Worm (Caenorhabditis elegans) whole organism, young adult: ENCODE data around the gene egl-10.

Source experiments
- D2030.7 ChIP-seq: fragments of 200-800 bp; sonication (Bioruptor generic); IDR thresholded peaks from 2 replicates; pipeline ENCODE4 v1.3.6; 2022; ENCODE audit warnings: missing genetic modification reagents, missing genetic modification characterization, missing compliant biosample characterization
- F10E7.11 ChIP-seq: sonication (generic microtip); optimal IDR thresholded peaks from 2 replicates; lab custom pipeline; 2017; ENCODE audit warnings: mild to moderate bottlenecking, missing genetic modification characterization, moderate library complexity, missing compliant biosample characterization
- F22D6.2 ChIP-seq: sonication (generic microtip); optimal IDR thresholded peaks from 2 replicates; lab custom pipeline; 2016; ENCODE audit warnings: mild to moderate bottlenecking, missing genetic modification characterization, missing compliant biosample characterization
- F57A8.1 ChIP-seq: fragments of 200-800 bp; sonication (Bioruptor generic); optimal IDR thresholded peaks from 2 replicates; lab custom pipeline; 2018; ENCODE audit warnings: mild to moderate bottlenecking, missing genetic modification characterization, moderate library complexity, missing compliant biosample characterization
- K12H6.12 ChIP-seq: fragments of 200-800 bp; sonication (Bioruptor generic); optimal IDR thresholded peaks from 2 replicates; lab custom pipeline; 2018; ENCODE audit warnings: mild to moderate bottlenecking, missing genetic modification characterization, missing compliant biosample characterization
- T07F8.4 ChIP-seq: sonication (generic microtip); optimal IDR thresholded peaks from 2 replicates; lab custom pipeline; 2016; ENCODE audit warnings: mild to moderate bottlenecking, missing genetic modification characterization, moderate library complexity, missing compliant biosample characterization
- Y53F4B.3 ChIP-seq: fragments of 200-800 bp; sonication (Bioruptor generic); IDR thresholded peaks from 2 replicates; pipeline ENCODE4 v1.3.6; 2022; ENCODE audit warnings: missing genetic modification reagents, missing genetic modification characterization, missing compliant biosample characterization
- Y53G8AR.9 ChIP-seq: fragments of 200-800 bp; sonication (Bioruptor generic); conservative IDR thresholded peaks from 2 replicates; pipeline ENCODE4 v1.3.6; 2022; ENCODE audit warnings: missing genetic modification reagents, missing genetic modification characterization, missing compliant biosample characterization
- Y79H2A.3 ChIP-seq: fragments of 200-800 bp; sonication (Bioruptor generic); conservative IDR thresholded peaks from 2 replicates; pipeline ENCODE4 v1.3.6; 2022; ENCODE audit warnings: missing genetic modification reagents, missing genetic modification characterization, missing compliant biosample characterization
- ama-1 ChIP-seq, 3 experiments: fragments of 150-350 bp in 1 of 3; sonication (generic microtip) in 2 of 3; optimal IDR thresholded peaks; 2 replicates each; lab custom pipeline; 2014 to 2018; ENCODE audit warnings: missing biosample characterization in 2 of 3, missing genetic modification characterization in 2 of 3, missing genetic modification reagents in 2 of 3
- aptf-3 ChIP-seq: fragments of 200-800 bp; sonication (Bioruptor generic); IDR thresholded peaks from 2 replicates; pipeline ENCODE4 v1.3.6; 2022; ENCODE audit warnings: missing genetic modification characterization, missing compliant biosample characterization
- attf-3 ChIP-seq: fragments of 200-800 bp; sonication (Bioruptor generic); conservative IDR thresholded peaks from 2 replicates; pipeline ENCODE4 v1.3.6; 2022; ENCODE audit warnings: missing genetic modification reagents, missing genetic modification characterization, missing compliant biosample characterization
- ceh-58 ChIP-seq: fragments of 200-800 bp; sonication (Bioruptor generic); IDR thresholded peaks from 2 replicates; pipeline ENCODE4 v1.3.6; 2022; ENCODE audit warnings: missing genetic modification characterization, missing compliant biosample characterization
- chd-7 ChIP-seq: sonication (generic microtip); optimal IDR thresholded peaks from 2 replicates; lab custom pipeline; 2016; ENCODE audit warnings: mild to moderate bottlenecking, missing genetic modification characterization, moderate library complexity, missing compliant biosample characterization
- dpff-1 ChIP-seq: sonication (generic microtip); optimal IDR thresholded peaks from 2 replicates; lab custom pipeline; 2017; ENCODE audit warnings: mild to moderate bottlenecking, missing genetic modification characterization, missing compliant biosample characterization
- egl-18 ChIP-seq: fragments of 200-800 bp; sonication (Bioruptor generic); IDR thresholded peaks from 2 replicates; pipeline ENCODE4 v1.3.6; 2022; ENCODE audit warnings: missing genetic modification reagents, missing genetic modification characterization, missing compliant biosample characterization
- egl-44 ChIP-seq: fragments of 200-800 bp; sonication (Bioruptor generic); IDR thresholded peaks from 2 replicates; pipeline ENCODE4 v1.3.6; 2022; ENCODE audit warnings: missing genetic modification reagents, missing genetic modification characterization, missing compliant biosample characterization
- ets-4 ChIP-seq: fragments of 200-800 bp; sonication (Bioruptor generic); optimal IDR thresholded peaks from 2 replicates; lab custom pipeline; 2018; ENCODE audit warnings: mild to moderate bottlenecking, missing genetic modification characterization, missing compliant biosample characterization
- fkh-3 ChIP-seq: sonication (generic microtip); optimal IDR thresholded peaks from 2 replicates; lab custom pipeline; 2016; ENCODE audit warnings: mild to moderate bottlenecking, missing genetic modification characterization, missing compliant biosample characterization
- gei-17 ChIP-seq: fragments of 200-800 bp; sonication (Bioruptor generic); optimal IDR thresholded peaks from 2 replicates; lab custom pipeline; 2018; ENCODE audit warnings: mild to moderate bottlenecking, missing genetic modification characterization, missing compliant biosample characterization
- hmg-1.2 ChIP-seq: fragments of 200-800 bp; sonication (Bioruptor generic); IDR thresholded peaks from 2 replicates; pipeline ENCODE4 v1.3.6; 2022; ENCODE audit warnings: missing genetic modification reagents, missing genetic modification characterization, missing compliant biosample characterization
- hmg-20 ChIP-seq: fragments of 200-800 bp; sonication (Bioruptor generic); IDR thresholded peaks from 2 replicates; pipeline ENCODE4 v1.3.6; 2022; ENCODE audit warnings: missing genetic modification reagents, missing genetic modification characterization, missing compliant biosample characterization
- hrde-1 ChIP-seq: sonication (generic microtip); optimal IDR thresholded peaks from 2 replicates; lab custom pipeline; 2016; ENCODE audit warnings: missing genetic modification characterization, mild to moderate bottlenecking, missing compliant biosample characterization, moderate library complexity, missing genotype, missing genetic modification reagents, borderline replicate concordance
- hsf-1 ChIP-seq: fragments of 200-800 bp; sonication (Bioruptor generic); IDR thresholded peaks from 2 replicates; pipeline ENCODE4 v1.3.6; 2022; ENCODE audit warnings: missing genetic modification reagents, missing genetic modification characterization, missing compliant biosample characterization
- lag-1 ChIP-seq: fragments of 200-800 bp; sonication (Bioruptor generic); IDR thresholded peaks from 2 replicates; pipeline ENCODE4 v1.3.6; 2022; ENCODE audit warnings: missing genetic modification reagents, missing genetic modification characterization, missing compliant biosample characterization
- let-526 ChIP-seq: fragments of 200-800 bp; sonication (Bioruptor generic); IDR thresholded peaks from 2 replicates; pipeline ENCODE4 v1.3.6; 2022; ENCODE audit warnings: missing genetic modification reagents, missing genetic modification characterization, missing compliant biosample characterization
- lir-1 ChIP-seq: fragments of 200-800 bp; sonication (Bioruptor generic); conservative IDR thresholded peaks from 2 replicates; pipeline ENCODE4 v1.3.6; 2022; ENCODE audit warnings: missing genetic modification reagents, missing genetic modification characterization, missing compliant biosample characterization
- madf-10 ChIP-seq: sonication (generic microtip); optimal IDR thresholded peaks from 2 replicates; lab custom pipeline; 2016; ENCODE audit warnings: mild to moderate bottlenecking, missing genetic modification characterization, missing compliant biosample characterization
- madf-6 ChIP-seq: fragments of 200-800 bp; sonication (Bioruptor generic); IDR thresholded peaks from 2 replicates; pipeline ENCODE4 v1.3.6; 2022; ENCODE audit warnings: missing genetic modification reagents, missing genetic modification characterization, missing compliant biosample characterization
- madf-8 ChIP-seq: fragments of 200-800 bp; sonication (Bioruptor generic); conservative IDR thresholded peaks from 2 replicates; pipeline ENCODE4 v1.3.6; 2022; ENCODE audit warnings: missing genetic modification reagents, missing genetic modification characterization, missing compliant biosample characterization
- mel-28 ChIP-seq: sonication (generic microtip); optimal IDR thresholded peaks from 2 replicates; lab custom pipeline; 2016; ENCODE audit warnings: borderline replicate concordance, mild to moderate bottlenecking, missing genetic modification characterization, missing compliant biosample characterization
- nfya-2 ChIP-seq: fragments of 200-800 bp; sonication (Bioruptor generic); IDR thresholded peaks from 2 replicates; pipeline ENCODE4 v1.3.6; 2022; ENCODE audit warnings: missing genetic modification reagents, missing genetic modification characterization, missing compliant biosample characterization
- nfyb-1 ChIP-seq: fragments of 200-800 bp; sonication (Bioruptor generic); IDR thresholded peaks from 2 replicates; pipeline ENCODE4 v1.3.6; 2022; ENCODE audit warnings: missing genetic modification reagents, missing genetic modification characterization, missing compliant biosample characterization
- nhr-27 ChIP-seq: fragments of 200-800 bp; sonication (Bioruptor generic); optimal IDR thresholded peaks from 2 replicates; lab custom pipeline; 2018; ENCODE audit warnings: mild to moderate bottlenecking, missing genetic modification characterization, moderate library complexity, missing compliant biosample characterization
- nhr-80 ChIP-seq: sonication (generic microtip); optimal IDR thresholded peaks from 2 replicates; lab custom pipeline; 2016; ENCODE audit warnings: missing genetic modification characterization, missing compliant biosample characterization
- nhr-90 ChIP-seq: sonication (generic microtip); optimal IDR thresholded peaks from 2 replicates; lab custom pipeline; 2016; ENCODE audit warnings: missing genotype, mild to moderate bottlenecking, missing genetic modification characterization, missing compliant biosample characterization
- pha-4 ChIP-seq: fragments of 150-350 bp; sonication (generic microtip); optimal IDR thresholded peaks from 2 replicates; lab custom pipeline; 2014; ENCODE audit warnings: missing biosample characterization, missing genetic modification reagents, missing genetic modification characterization
- rcor-1 ChIP-seq: fragments of 200-800 bp; sonication (Bioruptor generic); IDR thresholded peaks from 2 replicates; pipeline ENCODE4 v1.3.6; 2022; ENCODE audit warnings: missing genetic modification reagents, missing genetic modification characterization, missing compliant biosample characterization
- rec-8 ChIP-seq, 2 experiments: sonication (generic microtip); optimal IDR thresholded peaks; 2 replicates each; lab custom pipeline; 2016; ENCODE audit warnings: mild to moderate bottlenecking in 2 of 2, missing genetic modification characterization in 2 of 2, missing genetic modification reagents in 2 of 2, missing genotype in 2 of 2, missing biosample characterization in 1 of 2, missing compliant biosample characterization in 1 of 2, moderate library complexity in 1 of 2
- snpc-1.1 ChIP-seq: sonication (generic microtip); optimal IDR thresholded peaks from 2 replicates; lab custom pipeline; 2017; ENCODE audit warnings: missing genetic modification characterization, mild to moderate bottlenecking, missing compliant biosample characterization, antibody characterized with exemption, moderate library complexity, missing genotype, missing genetic modification reagents; ENCODE audit not compliant: insufficient read depth
- snpc-4 ChIP-seq, 5 experiments: fragments of 150-350 bp in 1 of 5; sonication (generic microtip) in 4 of 5; optimal IDR thresholded peaks; 2 replicates each; lab custom pipeline; 2014 to 2018; ENCODE audit warnings: missing genetic modification characterization in 5 of 5, missing biosample characterization in 3 of 5, antibody characterized with exemption in 2 of 5, mild to moderate bottlenecking in 2 of 5, missing compliant biosample characterization in 2 of 5, missing genotype in 2 of 5, moderate library complexity in 2 of 5, missing genetic modification reagents in 1 of 5
- sptf-2 ChIP-seq: fragments of 200-800 bp; sonication (Bioruptor generic); optimal IDR thresholded peaks from 2 replicates; lab custom pipeline; 2018; ENCODE audit warnings: mild to moderate bottlenecking, missing genetic modification characterization, missing compliant biosample characterization
- tbp1 ChIP-seq: fragments of 200-800 bp; sonication (Bioruptor generic); optimal IDR thresholded peaks from 2 replicates; lab custom pipeline; 2018; ENCODE audit warnings: mild to moderate bottlenecking, missing genetic modification characterization, missing compliant biosample characterization
- tlf-1 ChIP-seq: fragments of 200-800 bp; sonication (Bioruptor generic); optimal IDR thresholded peaks from 2 replicates; lab custom pipeline; 2018; ENCODE audit warnings: mild to moderate bottlenecking, missing genetic modification characterization, missing compliant biosample characterization
- unc-130 ChIP-seq: sonication (generic microtip); optimal IDR thresholded peaks from 2 replicates; lab custom pipeline; 2016; ENCODE audit warnings: missing genetic modification reagents, missing genetic modification characterization, missing compliant biosample characterization
- ztf-18 ChIP-seq: sonication (generic microtip); optimal IDR thresholded peaks from 2 replicates; lab custom pipeline; 2016; ENCODE audit warnings: missing genotype, mild to moderate bottlenecking, missing genetic modification characterization, missing compliant biosample characterization
- ztf-3 ChIP-seq: fragments of 200-800 bp; sonication (Bioruptor generic); optimal IDR thresholded peaks from 2 replicates; lab custom pipeline; 2018; ENCODE audit warnings: mild to moderate bottlenecking, missing genetic modification characterization, missing compliant biosample characterization

egl-10 gene

DNA sequence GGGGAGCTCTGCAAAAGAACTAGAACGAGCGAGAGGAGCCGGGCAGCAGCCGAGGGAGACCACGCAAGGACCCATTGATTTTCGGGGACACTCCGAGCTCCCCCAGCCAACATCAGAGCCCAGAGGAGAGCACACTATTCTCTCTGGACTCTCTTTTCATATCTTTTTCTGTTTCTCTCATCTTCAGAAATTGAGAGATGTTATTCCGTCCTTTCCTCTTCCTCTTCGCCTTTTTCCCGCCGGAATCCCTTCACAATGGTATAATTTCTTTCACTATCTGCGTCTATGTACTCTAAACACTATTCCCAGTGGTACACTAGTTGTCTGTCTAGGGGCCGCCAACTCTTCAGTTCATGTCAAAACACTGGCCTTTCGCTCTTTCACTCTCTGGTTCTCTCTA, 2.6 kb upstream of the egl-10 start (continued):
- no peak for TF ChIP-seq lir-1
- no peak for TF ChIP-seq nhr-27 (tag; lab: Kevin White, UChicago)
- no peak for TF ChIP-seq hrde-1 (tag; lab: Kevin White, UChicago)
- no peak for TF ChIP-seq ets-4 (GFP tag; lab: Kevin White, UChicago)
- TF ChIP-seq T07F8.4, result no peak
- TF ChIP-seq ceh-58 (GFP tag; lab: Robert Waterston, UW), result no peak
- peak; percentile 43 for TF ChIP-seq attf-3 (GFP tag; lab: Robert Waterston, UW)
- no peak for TF ChIP-seq hmg-20 (GFP tag; lab: Robert Waterston, UW)
- TF ChIP-seq egl-18 (GFP tag; lab: Robert Waterston, UW), result no peak
- no peak for TF ChIP-seq let-526
- TF ChIP-seq nhr-90 (tag; lab: Kevin White, UChicago), result no peak
- no peak for TF ChIP-seq gei-17 (GFP tag; lab: Kevin White, UChicago)
- no peak for TF ChIP-seq sptf-2 (GFP tag; lab: Kevin White, UChicago)
- TF ChIP-seq lag-1 (GFP tag; lab: Robert Waterston, UW), result no peak
- peak; percentile 1 for TF ChIP-seq tbp1 (GFP tag; lab: Kevin White, UChicago)
- TF ChIP-seq mel-28, result no peak
- TF ChIP-seq aptf-3 (GFP tag; lab: Robert Waterston, UW), result no peak
- no peak for TF ChIP-seq fkh-3 (tag; lab: Kevin White, UChicago)
- TF ChIP-seq F57A8.1 (GFP tag; lab: Kevin White, UChicago), result no peak
- TF ChIP-seq dpff-1, result no peak
- TF ChIP-seq F10E7.11 (tag; lab: Kevin White, UChicago), result peak; percentile 15
- TF ChIP-seq tlf-1 (GFP tag; lab: Kevin White, UChicago), result no peak
- no peak for TF ChIP-seq F22D6.2
- peak; percentile 17; the same call in 1 of the 2 replicates for TF ChIP-seq madf-6 (GFP tag; lab: Robert Waterston, UW)
- no peak for TF ChIP-seq nhr-80 (tag; lab: Kevin White, UChicago)
- no peak for TF ChIP-seq egl-44 (GFP tag; lab: Robert Waterston, UW)
- no peak for TF ChIP-seq Y53G8AR.9 (GFP tag; lab: Robert Waterston, UW)
- TF ChIP-seq ztf-18 (tag; lab: Kevin White, UChicago), result no peak
- peak; percentile 20 for TF ChIP-seq madf-10 (tag; lab: Kevin White, UChicago)
- TF ChIP-seq hsf-1 (GFP tag; lab: Robert Waterston, UW), result no peak
- TF ChIP-seq pha-4 (tag; lab: Kevin White, UChicago), result no peak
- TF ChIP-seq D2030.7 (GFP tag; lab: Robert Waterston, UW), result no peak
- no peak for TF ChIP-seq snpc-4 (GFP tag; optimal IDR thresholded peaks at IDR 0.05; lab: Kevin White, UChicago)
- peak in 2 of 4 experiments; percentile 39 to 45 for TF ChIP-seq snpc-4 (tag; optimal IDR thresholded peaks at IDR 0.05; lab: Kevin White, UChicago)
- TF ChIP-seq rcor-1 (GFP tag; lab: Robert Waterston, UW), result 0 out of 2 replicates have a peak, but pooled peaks have one; percentile 32
- TF ChIP-seq K12H6.12, result peak; percentile 89
- TF ChIP-seq chd-7 (tag; lab: Kevin White, UChicago), result no peak
- no peak for TF ChIP-seq ama-1 (optimal IDR thresholded peaks at IDR 0.05; lab: Kevin White, UChicago)
- TF ChIP-seq ama-1 (GFP tag; optimal IDR thresholded peaks at IDR 0.05; lab: Kevin White, UChicago), result no peak
- TF ChIP-seq snpc-1.1 (tag; lab: Kevin White, UChicago), result no peak
- TF ChIP-seq Y79H2A.3 (GFP tag; lab: Robert Waterston, UW), result no peak
- no peak for TF ChIP-seq madf-8
- TF ChIP-seq ztf-3 (GFP tag; lab: Kevin White, UChicago), result no peak
- no peak for TF ChIP-seq Y53F4B.3 (GFP tag; lab: Robert Waterston, UW)
- no peak for TF ChIP-seq nfya-2 (GFP tag; lab: Robert Waterston, UW)
- peak; percentile 86 for TF ChIP-seq hmg-1.2
- TF ChIP-seq unc-130, result no peak
- TF ChIP-seq rec-8 (tag; optimal IDR thresholded peaks at IDR 0.05; lab: Kevin White, UChicago), result no peak
- peak; percentile 60; the same call in 1 of the 2 replicates for TF ChIP-seq nfyb-1 (GFP tag; lab: Robert Waterston, UW)
